Fruit fly (Drosophila melanogaster) whole organism, prepupa: ENCODE measurements around the gene CG11696.

Experiments used
- CG10669 ChIP-seq: fragments of 200-800 bp; sonication (Bioruptor generic); optimal IDR thresholded peaks from 3 replicates; lab custom pipeline; 2018; ENCODE audit warnings: missing biosample characterization, mild to moderate bottlenecking, missing genetic modification characterization, moderate library complexity
- CG11294 ChIP-seq: fragments of 200-800 bp; sonication (Bioruptor generic); IDR thresholded peaks from 2 replicates; pipeline ENCODE4 v1.3.6; 2022; ENCODE audit warnings: missing biosample characterization, missing genetic modification characterization
- CG11762 ChIP-seq: fragments of 200-800 bp; sonication (Bioruptor generic); optimal IDR thresholded peaks from 3 replicates; lab custom pipeline; 2016; ENCODE audit warnings: missing biosample characterization, missing genetic modification characterization; ENCODE audit not compliant: insufficient read depth
- CG11902 ChIP-seq: fragments of 200-800 bp; sonication (Bioruptor generic); optimal IDR thresholded peaks from 3 replicates; lab custom pipeline; 2016; ENCODE audit warnings: missing biosample characterization, missing genetic modification characterization
- CG15336 ChIP-seq: fragments of 200-800 bp; sonication (Bioruptor generic); IDR thresholded peaks from 2 replicates; pipeline ENCODE4 v1.3.6; 2022; ENCODE audit warnings: missing biosample characterization, missing genetic modification characterization
- CG1621 ChIP-seq: fragments of 200-800 bp; sonication (Bioruptor generic); optimal IDR thresholded peaks from 3 replicates; lab custom pipeline; 2018; ENCODE audit warnings: missing biosample characterization, mild to moderate bottlenecking, missing genetic modification characterization
- CG16779 ChIP-seq: fragments of 200-800 bp; sonication (Bioruptor generic); optimal IDR thresholded peaks from 3 replicates; lab custom pipeline; 2017; ENCODE audit warnings: missing biosample characterization, mild to moderate bottlenecking, missing genetic modification characterization
- CG3032 ChIP-seq: fragments of 200-800 bp; optimal IDR thresholded peaks from 2 replicates; lab custom pipeline; 2019; ENCODE audit warnings: missing biosample characterization, mild to moderate bottlenecking, missing genetic modification characterization, moderate library complexity
- CG31627 ChIP-seq: fragments of 200-800 bp; sonication (Bioruptor generic); optimal IDR thresholded peaks from 3 replicates; lab custom pipeline; 2016; ENCODE audit warnings: missing biosample characterization, missing genetic modification characterization
- CG32006 ChIP-seq: fragments of 200-800 bp; sonication (Bioruptor generic); optimal IDR thresholded peaks from 3 replicates; lab custom pipeline; 2017; ENCODE audit warnings: missing biosample characterization, mild to moderate bottlenecking, missing genetic modification characterization
- CG34406 ChIP-seq: fragments of 200-800 bp; sonication (Bioruptor generic); optimal IDR thresholded peaks from 3 replicates; lab custom pipeline; 2016; ENCODE audit warnings: missing biosample characterization, missing genetic modification characterization
- CG6808 ChIP-seq: fragments of 200-800 bp; sonication (Bioruptor generic); optimal IDR thresholded peaks from 3 replicates; lab custom pipeline; 2017; ENCODE audit warnings: missing biosample characterization, missing genetic modification characterization, mild to moderate bottlenecking, moderate library complexity, missing genetic modification reagents
- CG6854 ChIP-seq: fragments of 200-800 bp; sonication (Bioruptor generic); optimal IDR thresholded peaks from 2 replicates; lab custom pipeline; 2017; ENCODE audit warnings: missing biosample characterization, mild to moderate bottlenecking, missing genetic modification characterization
- CG7368 ChIP-seq: fragments of 200-800 bp; sonication (Bioruptor generic); optimal IDR thresholded peaks from 3 replicates; lab custom pipeline; 2016; ENCODE audit warnings: missing biosample characterization, missing genetic modification characterization
- CG8319 ChIP-seq: fragments of 200-800 bp; sonication (Bioruptor generic); optimal IDR thresholded peaks from 3 replicates; lab custom pipeline; 2016; ENCODE audit warnings: missing biosample characterization, missing genetic modification characterization
- CG8632 ChIP-seq: fragments of 200-800 bp; sonication (Bioruptor generic); optimal IDR thresholded peaks from 3 replicates; lab custom pipeline; 2016; ENCODE audit warnings: missing biosample characterization, missing genetic modification characterization
- CG9139 ChIP-seq: fragments of 200-800 bp; sonication (Bioruptor generic); optimal IDR thresholded peaks from 3 replicates; lab custom pipeline; 2017; ENCODE audit warnings: missing biosample characterization, mild to moderate bottlenecking, missing genetic modification characterization
- Eip78C ChIP-seq: fragments of 200-800 bp; sonication (Bioruptor generic); peaks from one replicate; lab custom pipeline; 2016; ENCODE audit warnings: missing biosample characterization, missing genetic modification characterization
- Eip93F ChIP-seq: fragments of 200-800 bp; sonication (Bioruptor generic); optimal IDR thresholded peaks from 2 replicates; lab custom pipeline; 2016; ENCODE audit warnings: missing biosample characterization, mild to moderate bottlenecking, missing genetic modification characterization
- Gug ChIP-seq: fragments of 200-800 bp; sonication (Bioruptor generic); IDR thresholded peaks from 2 replicates; pipeline ENCODE4 v1.3.6; 2022; ENCODE audit warnings: missing biosample characterization, missing genetic modification characterization
- Hr39 ChIP-seq: fragments of 200-800 bp; sonication (Bioruptor generic); optimal IDR thresholded peaks from 2 replicates; lab custom pipeline; 2016; ENCODE audit warnings: missing biosample characterization, missing genetic modification characterization
- Hr4 ChIP-seq: fragments of 200-800 bp; sonication (Bioruptor generic); optimal IDR thresholded peaks from 3 replicates; lab custom pipeline; 2016; ENCODE audit warnings: missing biosample characterization, missing genetic modification characterization
- Sox102F ChIP-seq: fragments of 200-800 bp; sonication (Bioruptor generic); optimal IDR thresholded peaks from 2 replicates; lab custom pipeline; 2016; ENCODE audit warnings: missing biosample characterization, mild to moderate bottlenecking, missing genetic modification characterization
- Sox15 ChIP-seq: fragments of 200-800 bp; sonication (Bioruptor generic); optimal IDR thresholded peaks from 3 replicates; lab custom pipeline; 2016; ENCODE audit warnings: missing biosample characterization, missing genetic modification characterization
- achi ChIP-seq: fragments of 200-800 bp; sonication (Bioruptor generic); optimal IDR thresholded peaks from 3 replicates; lab custom pipeline; 2016; ENCODE audit warnings: missing biosample characterization, missing genetic modification characterization
- acj6 ChIP-seq: fragments of 200-800 bp; sonication (Bioruptor generic); optimal IDR thresholded peaks from 3 replicates; lab custom pipeline; 2016; ENCODE audit warnings: missing biosample characterization, missing genetic modification characterization
- cyc ChIP-seq: fragments of 200-800 bp; sonication (Bioruptor generic); optimal IDR thresholded peaks from 3 replicates; lab custom pipeline; 2016; ENCODE audit warnings: missing biosample characterization, missing genetic modification characterization
- dac ChIP-seq: fragments of 200-800 bp; sonication (Bioruptor generic); optimal IDR thresholded peaks from 2 replicates; lab custom pipeline; 2017; ENCODE audit warnings: missing biosample characterization, mild to moderate bottlenecking, missing genetic modification characterization
- esn ChIP-seq: fragments of 200-800 bp; sonication (Bioruptor generic); optimal IDR thresholded peaks from 2 replicates; lab custom pipeline; 2016; ENCODE audit warnings: missing biosample characterization, mild to moderate bottlenecking, missing genetic modification characterization, moderate library complexity
- fd85E ChIP-seq: fragments of 200-800 bp; sonication (Bioruptor generic); optimal IDR thresholded peaks from 3 replicates; lab custom pipeline; 2016; ENCODE audit warnings: missing biosample characterization, missing genetic modification characterization
- fkh ChIP-seq: fragments of 200-800 bp; sonication (Bioruptor generic); optimal IDR thresholded peaks from 3 replicates; lab custom pipeline; 2017; ENCODE audit warnings: missing biosample characterization, mild to moderate bottlenecking, missing genetic modification characterization, moderate library complexity
- lz ChIP-seq: fragments of 200-800 bp; sonication (Bioruptor generic); optimal IDR thresholded peaks from 3 replicates; lab custom pipeline; 2016; ENCODE audit warnings: missing biosample characterization, missing genetic modification characterization
- net ChIP-seq: fragments of 200-800 bp; sonication (Bioruptor generic); optimal IDR thresholded peaks from 3 replicates; lab custom pipeline; 2016; ENCODE audit warnings: missing biosample characterization, missing genetic modification characterization
- pdm3 ChIP-seq: fragments of 200-800 bp; sonication (Bioruptor generic); optimal IDR thresholded peaks from 3 replicates; lab custom pipeline; 2016; ENCODE audit warnings: missing biosample characterization, missing genetic modification characterization
- salr ChIP-seq, 2 experiments: fragments of 200-800 bp; sonication (Bioruptor generic); optimal IDR thresholded peaks; 3 replicates each; lab custom pipeline; 2016 to 2018; ENCODE audit warnings: missing biosample characterization in 2 of 2, missing genetic modification characterization in 2 of 2, mild to moderate bottlenecking in 1 of 2
- ss ChIP-seq, 2 experiments: fragments of 200-800 bp; sonication (Bioruptor generic); optimal IDR thresholded peaks; 2 replicates in 1 of 2; 3 replicates in 1 of 2; lab custom pipeline; 2017 to 2018; ENCODE audit warnings: mild to moderate bottlenecking in 2 of 2, missing biosample characterization in 2 of 2, missing genetic modification characterization in 2 of 2, moderate library complexity in 1 of 2
- svp ChIP-seq: fragments of 200-800 bp; sonication (Bioruptor generic); peaks from one replicate; lab custom pipeline; 2016; ENCODE audit warnings: missing biosample characterization, missing genetic modification characterization
- vri ChIP-seq: fragments of 200-800 bp; sonication (Bioruptor generic); optimal IDR thresholded peaks from 3 replicates; lab custom pipeline; 2016; ENCODE audit warnings: missing biosample characterization, mild to moderate bottlenecking, missing genetic modification characterization

Gene CG11696

DNA sequence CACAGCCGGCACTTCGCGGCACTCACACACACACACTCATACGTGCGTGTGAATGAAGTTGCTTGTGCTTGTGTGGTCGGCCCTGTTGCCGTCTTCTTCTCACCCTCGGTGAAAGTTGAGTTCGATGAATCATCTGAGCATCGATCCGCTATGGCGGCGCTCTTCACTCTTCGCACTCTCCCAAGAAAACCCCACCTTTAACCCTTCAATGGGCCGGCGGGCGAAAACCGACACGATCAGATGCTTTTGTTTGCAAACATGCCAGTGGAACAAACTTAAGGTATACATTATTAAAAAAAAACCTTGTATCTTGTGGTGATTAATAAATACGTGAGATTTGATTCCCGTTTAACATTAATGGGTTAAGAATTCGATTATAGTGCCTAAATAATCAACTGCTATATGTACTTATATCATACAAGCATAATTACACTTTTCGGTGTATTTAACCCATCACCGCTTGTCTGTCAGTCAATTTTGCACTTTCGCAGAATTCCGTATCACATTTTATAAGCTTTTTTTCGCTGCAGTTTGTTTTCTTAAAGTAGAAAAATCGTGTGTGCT, 27.3 kb downstream of the CG11696 start (continued):
- TF ChIP-seq CG31627 (GFP tag; lab: Kevin White, UChicago) (peak; percentile 30), CG9139 (GFP tag; lab: Kevin White, UChicago) (peak; percentile 3), acj6 (GFP tag; lab: Kevin White, UChicago) (peak; percentile 25), lz (peak; percentile 56), Sox15 (GFP tag; lab: Kevin White, UChicago) (no peak), pdm3 (GFP tag; lab: Kevin White, UChicago) (no peak), cyc (GFP tag; lab: Kevin White, UChicago) (peak; percentile 52), fd85E (GFP tag; lab: Kevin White, UChicago) (no peak), fkh (no peak), Gug (GFP tag; lab: Robert Waterston, UW) (no peak), CG15336 (GFP tag; lab: Robert Waterston, UW) (no peak), CG6808 (GFP tag; lab: Kevin White, UChicago) (no peak), net (GFP tag; lab: Kevin White, UChicago) (no peak), vri (GFP tag; lab: Kevin White, UChicago) (no peak), CG32006 (no peak), salr (GFP tag; optimal IDR thresholded peaks at IDR 0.05; lab: Kevin White, UChicago) (no peak), CG8319 (GFP tag; lab: Kevin White, UChicago) (peak; percentile 6), CG34406 (peak; percentile 56), CG1621 (tag; lab: Kevin White, UChicago) (no peak), CG6854 (GFP tag; lab: Kevin White, UChicago) (no peak), CG11762 (GFP tag; lab: Kevin White, UChicago) (peak; percentile 32), CG16779 (no peak), CG3032 (peak; percentile 5), Eip78C (GFP tag; lab: Kevin White, UChicago) (peak; percentile 91), dac (GFP tag; lab: Kevin White, UChicago) (no peak), CG8632 (GFP tag; lab: Kevin White, UChicago) (peak; percentile 40), Hr4 (peak; percentile 33), Eip93F (no peak), CG11294 (GFP tag; lab: Robert Waterston, UW) (no peak), CG11902 (GFP tag; lab: Kevin White, UChicago) (peak; percentile 7), ss (GFP tag; optimal IDR thresholded peaks at IDR 0.05; lab: Kevin White, UChicago) (peak in 1 of 2 experiments; percentile 47), svp (peak; percentile 90), CG7368 (GFP tag; lab: Kevin White, UChicago) (peak; percentile 28), Hr39 (GFP tag; lab: Kevin White, UChicago) (peak; percentile 52)

dm6 chrX:11601408-11601807, 27.9 kb downstream of the CG11696 start:
- TF ChIP-seq net (GFP tag; lab: Kevin White, UChicago) (no peak), CG3032 (no peak), cyc (GFP tag; lab: Kevin White, UChicago) (no peak), CG31627 (GFP tag; lab: Kevin White, UChicago) (no peak), esn (GFP tag; lab: Kevin White, UChicago) (no peak), fkh (peak; percentile 35), fd85E (GFP tag; lab: Kevin White, UChicago) (no peak), CG10669 (GFP tag; lab: Kevin White, UChicago) (no peak), CG11902 (GFP tag; lab: Kevin White, UChicago) (no peak), achi (GFP tag; lab: Kevin White, UChicago) (no peak), CG8632 (GFP tag; lab: Kevin White, UChicago) (no peak), Eip93F (no peak), vri (GFP tag; lab: Kevin White, UChicago) (peak; percentile 58), Sox102F (no peak)
